Worm (Caenorhabditis elegans): ENCODE data around the gene ZK1248.17.

Gene ZK1248.17

ce11 chrII:5858322-5858721 is 13.0 kb upstream of the ZK1248.17 start, which contains the start of gene F55C12.4:
Gene F55C12.4 (minus strand): TSS chrII:5858422.
- TF ChIP-seq ets-4 (GFP tag; optimal IDR thresholded peaks at IDR 0.05), result no peak

- no peak for TF ChIP-seq let-607 (tag; optimal IDR thresholded peaks at IDR 0.05)
- no peak for TF ChIP-seq madf-10 (tag; optimal IDR thresholded peaks at IDR 0.05)
- TF ChIP-seq mes-4 (tag; optimal IDR thresholded peaks at IDR 0.05), result no peak
- TF ChIP-seq K11D2.4 (GFP tag; IDR thresholded peaks at IDR 0.05), result no peak
- TF ChIP-seq K12H6.12 (tag; optimal IDR thresholded peaks at IDR 0.05), result no peak
- TF ChIP-seq madf-6 (GFP tag; IDR thresholded peaks at IDR 0.05), result no peak
- no peak for TF ChIP-seq B0336.3 (GFP tag; IDR thresholded peaks at IDR 0.05)
- no peak for TF ChIP-seq ztf-18 (tag; optimal IDR thresholded peaks at IDR 0.05)
- no peak for TF ChIP-seq let-526 (GFP tag; IDR thresholded peaks at IDR 0.05)
- no peak for TF ChIP-seq T26A5.8 (tag; optimal IDR thresholded peaks at IDR 0.05)
- no peak for TF ChIP-seq ceh-58 (GFP tag; IDR thresholded peaks at IDR 0.05)
- TF ChIP-seq lsl-1 (GFP tag; optimal IDR thresholded peaks at IDR 0.05), result no peak
- TF ChIP-seq snpc-3.4 (tag; optimal IDR thresholded peaks at IDR 0.05), result no peak
- TF ChIP-seq ets-4 (GFP tag; optimal IDR thresholded peaks at IDR 0.05), result no peak
Observed at ce11 chrII:5854122-5854521, 8.8 kb upstream of the ZK1248.17 start, which contains the start of gene H41C03.1. Gene H41C03.1 (plus strand): TSS chrII:5854422.

DNA sequence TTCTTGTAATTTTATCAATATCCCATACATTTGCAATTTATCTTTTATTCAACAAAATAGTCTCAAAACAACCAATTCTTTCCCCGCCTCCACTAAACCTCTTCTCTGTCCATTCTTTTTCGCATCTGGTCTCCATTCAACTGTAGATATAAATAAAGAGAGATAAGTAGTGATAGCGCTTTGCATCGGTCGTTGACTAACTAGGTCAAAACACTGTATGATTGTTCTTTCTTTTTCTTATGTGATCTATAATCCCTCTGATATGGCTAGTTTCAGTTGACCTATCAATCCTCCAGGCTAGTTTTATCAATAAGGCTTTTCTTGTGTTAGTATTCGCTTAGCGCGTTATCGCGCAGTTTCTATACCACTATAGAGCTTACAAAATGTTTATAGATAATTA is 7.9 kb upstream of the ZK1248.17 start:
- TF ChIP-seq zfh-2 (GFP tag; conservative IDR thresholded peaks at IDR 0.05) (no peak), mel-28 (tag; optimal IDR thresholded peaks at IDR 0.05; ENCODE audit: borderline replicate concordance) (no peak), Y95B8A.8 (GFP tag; IDR thresholded peaks at IDR 0.05) (no peak), dpff-1 (tag; optimal IDR thresholded peaks at IDR 0.05) (no peak)

DNA sequence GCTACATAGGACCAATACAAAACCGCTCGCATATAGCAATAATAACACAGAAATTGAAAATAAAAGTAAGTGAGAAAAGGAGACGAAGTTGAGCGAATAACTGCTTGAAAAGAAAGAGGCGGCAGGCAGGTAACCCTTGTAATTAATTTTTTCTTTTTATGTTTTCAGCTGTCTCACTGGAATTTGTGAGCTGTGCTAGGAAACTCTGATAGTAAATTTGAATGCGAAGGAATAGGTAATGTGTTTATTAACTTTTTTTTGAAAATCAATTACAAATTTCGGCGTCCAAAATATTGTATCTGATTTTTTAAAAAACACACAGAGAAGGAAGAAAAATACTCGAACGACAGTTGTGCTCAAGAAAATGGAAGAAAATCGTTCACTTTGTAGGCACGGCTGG is 6.7 kb upstream of the ZK1248.17 start, which contains the start of gene H41C03.2:
Gene H41C03.2, minus strand, starts transcription at position 101 of the 400 bp plus-strand sequence.
- TF ChIP-seq B0019.2 (GFP tag; conservative IDR thresholded peaks at IDR 0.05) (no peak), snpc-1.3 (tag; optimal IDR thresholded peaks at IDR 0.05; ENCODE audit: insufficient read depth) (no peak), mcd-1 (GFP tag; IDR thresholded peaks at IDR 0.05) (no peak), F39B2.1 (GFP tag; IDR thresholded peaks at IDR 0.05) (no peak), madf-8 (GFP tag; conservative IDR thresholded peaks at IDR 0.05) (no peak), lin-35 (GFP tag; optimal IDR thresholded peaks at IDR 0.05) (no peak), K11D2.4 (GFP tag; IDR thresholded peaks at IDR 0.05) (no peak), aptf-3 (GFP tag; IDR thresholded peaks at IDR 0.05) (no peak), F10E7.11 (tag; optimal IDR thresholded peaks at IDR 0.05) (no peak), lag-1 (GFP tag; IDR thresholded peaks at IDR 0.05) (no peak), attf-3 (GFP tag; conservative IDR thresholded peaks at IDR 0.05) (no peak), xnd-1 (tag; optimal IDR thresholded peaks at IDR 0.05) (no peak), F57C9.4 (tag; optimal IDR thresholded peaks at IDR 0.05) (no peak)

- TF ChIP-seq nhr-27 (tag; optimal IDR thresholded peaks at IDR 0.05) (no peak), ztf-6 (GFP tag; IDR thresholded peaks at IDR 0.05) (no peak), hsf-1 (GFP tag; IDR thresholded peaks at IDR 0.05) (no peak), madf-8 (GFP tag; conservative IDR thresholded peaks at IDR 0.05) (no peak), sea-2 (GFP tag; IDR thresholded peaks at IDR 0.05) (no peak), rec-8 (tag; optimal IDR thresholded peaks at IDR 0.05) (no peak), attf-5 (GFP tag; optimal IDR thresholded peaks at IDR 0.05) (no peak), F33H1.4 (GFP tag; IDR thresholded peaks at IDR 0.05) (no peak), efl-1 (GFP tag; optimal IDR thresholded peaks at IDR 0.05) (no peak), pbrm-1 (GFP tag; IDR thresholded peaks at IDR 0.05) (no peak), D2030.7 (GFP tag; IDR thresholded peaks at IDR 0.05) (no peak), B0261.1 (tag; optimal IDR thresholded peaks at IDR 0.05) (no peak), sptf-2 (GFP tag; optimal IDR thresholded peaks at IDR 0.05) (no peak), tbx-9 (tag; optimal IDR thresholded peaks at IDR 0.05; ENCODE audit: borderline replicate concordance) (no peak), nfya-2 (GFP tag; IDR thresholded peaks at IDR 0.05) (no peak)
Observed at ce11 chrII:5846181-5846580, 840 bp upstream of the ZK1248.17 start.
